Worm (Caenorhabditis elegans): ENCODE data around the gene far-4.

DNA sequence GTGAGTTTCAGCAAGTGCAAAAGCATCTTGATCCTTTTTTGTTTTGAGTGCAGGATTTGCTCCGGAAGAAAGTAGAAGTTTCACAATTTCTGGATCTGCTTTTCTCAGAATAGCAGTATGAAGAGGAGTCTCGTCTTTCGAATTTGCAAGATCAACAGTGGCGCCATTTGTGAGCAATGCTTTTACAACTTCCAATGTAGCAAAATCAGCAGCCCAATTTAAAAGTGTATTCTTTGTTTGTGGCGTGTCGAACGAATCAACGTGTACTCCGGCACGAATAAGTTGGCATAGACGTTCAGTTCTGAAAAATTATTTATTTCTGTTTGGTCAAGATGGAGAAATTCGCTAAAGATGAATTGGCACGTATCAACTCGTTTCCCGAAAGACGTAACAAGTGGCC lies 49.9 kb downstream of the far-4 start, which contains the start of gene T16G1.13:
- TF ChIP-seq ztf-11 (tag; optimal IDR thresholded peaks at IDR 0.05) (no peak), snpc-4 (tag; optimal IDR thresholded peaks at IDR 0.05) (no peak), lsy-2 (tag; optimal IDR thresholded peaks at IDR 0.05) (no peak), elt-2 (tag; optimal IDR thresholded peaks at IDR 0.05) (no peak), nhr-77 (tag; optimal IDR thresholded peaks at IDR 0.05) (no peak), ets-5 (GFP tag; IDR thresholded peaks at IDR 0.05) (no peak), lir-3 (tag; optimal IDR thresholded peaks at IDR 0.05; ENCODE audit: poor library complexity) (no peak), hpl-2 (GFP tag; optimal IDR thresholded peaks at IDR 0.05) (no peak), zip-4 (GFP tag; optimal IDR thresholded peaks at IDR 0.05) (no peak), nhr-12 (tag; optimal IDR thresholded peaks at IDR 0.05) (no peak), ama-1 (optimal IDR thresholded peaks at IDR 0.05) (no peak), alr-1 (tag; optimal IDR thresholded peaks at IDR 0.05; ENCODE audit: borderline replicate concordance) (no peak), unc-30 (tag; optimal IDR thresholded peaks at IDR 0.05) (no peak)

Measured in whole organism, L1 larva.